Worm (Caenorhabditis elegans) whole organism, mixed stage, embryonic: Measurements from ENCODE around the gene nhr-164.

ENCODE experiments used
- ces-1 ChIP-seq: fragments of 150-350 bp; optimal IDR thresholded peaks from 2 replicates; lab custom pipeline; 2014; ENCODE audit warnings: missing biosample characterization, missing genetic modification reagents, missing genetic modification characterization
- cnd-1 ChIP-seq: fragments of 200-800 bp; sonication (Bioruptor generic); optimal IDR thresholded peaks from 2 replicates; lab custom pipeline; 2018; ENCODE audit warnings: mild to moderate bottlenecking, missing genetic modification characterization, missing compliant biosample characterization
- elt-1 ChIP-seq: sonication (generic microtip); optimal IDR thresholded peaks from 2 replicates; lab custom pipeline; 2017; ENCODE audit warnings: missing genetic modification characterization, mild to moderate bottlenecking, missing compliant biosample characterization, antibody characterized with exemption, moderate library complexity, borderline replicate concordance; ENCODE audit not compliant: insufficient read depth
- ham-2 ChIP-seq: fragments of 200-800 bp; sonication (Bioruptor generic); optimal IDR thresholded peaks from 2 replicates; lab custom pipeline; 2018; ENCODE audit warnings: mild to moderate bottlenecking, missing genetic modification characterization, missing compliant biosample characterization
- lin-13 ChIP-seq: fragments of 150-350 bp; optimal IDR thresholded peaks from 2 replicates; lab custom pipeline; 2014; ENCODE audit warnings: missing biosample characterization, missing genetic modification characterization
- lsy-2 ChIP-seq: fragments of 150-350 bp; optimal IDR thresholded peaks from 2 replicates; lab custom pipeline; 2014; ENCODE audit warnings: missing biosample characterization, missing genetic modification characterization
- mab-5 ChIP-seq: fragments of 150-350 bp; optimal IDR thresholded peaks from 2 replicates; lab custom pipeline; 2014; ENCODE audit warnings: missing biosample characterization, missing genetic modification characterization
- mep-1 ChIP-seq: fragments of 150-350 bp; optimal IDR thresholded peaks from 2 replicates; lab custom pipeline; 2017; ENCODE audit warnings: missing biosample characterization, missing genetic modification reagents, missing genetic modification characterization, inconsistent platforms
- nhr-2 ChIP-seq: fragments of 150-350 bp; optimal IDR thresholded peaks from 2 replicates; lab custom pipeline; 2014; ENCODE audit warnings: missing biosample characterization, missing genetic modification characterization
- nhr-28 ChIP-seq: fragments of 150-350 bp; optimal IDR thresholded peaks from 2 replicates; lab custom pipeline; 2014; ENCODE audit warnings: missing biosample characterization, missing genetic modification characterization
- sem-2 ChIP-seq: fragments of 200-800 bp; sonication (Bioruptor generic); optimal IDR thresholded peaks from 2 replicates; lab custom pipeline; 2018; ENCODE audit warnings: mild to moderate bottlenecking, missing genetic modification characterization, missing compliant biosample characterization
- unc-39 ChIP-seq: fragments of 150-350 bp; optimal IDR thresholded peaks from 2 replicates; lab custom pipeline; 2014; ENCODE audit warnings: missing biosample characterization, missing genetic modification characterization
- unc-62 ChIP-seq: fragments of 150-350 bp; optimal IDR thresholded peaks from 2 replicates; lab custom pipeline; 2014; ENCODE audit warnings: missing biosample characterization, missing genetic modification reagents, missing genetic modification characterization
- ztf-11 ChIP-seq: fragments of 150-350 bp; optimal IDR thresholded peaks from 2 replicates; lab custom pipeline; 2014; ENCODE audit warnings: missing biosample characterization, missing genetic modification characterization

ce11 chrV:15187083-15188057, 48.2 kb downstream of the nhr-164 start, which contains the start of the genes cyn-7 and bath-36:
- TF ChIP-seq nhr-2 (tag; lab: Kevin White, UChicago) (no peak), ztf-11 (no peak), lin-13 (tag; lab: Kevin White, UChicago) (peak; percentile 77), unc-39 (no peak), ham-2 (GFP tag; lab: Kevin White, UChicago) (no peak), elt-1 (no peak), unc-62 (GFP tag; lab: Kevin White, UChicago) (no peak), mep-1 (tag; lab: Kevin White, UChicago) (peak; percentile 56), ces-1 (peak; percentile 68), sem-2 (GFP tag; lab: Kevin White, UChicago) (no peak), nhr-28 (tag; lab: Kevin White, UChicago) (no peak), mab-5 (no peak), cnd-1 (tag; lab: Kevin White, UChicago) (no peak), lsy-2 (tag; lab: Kevin White, UChicago) (peak; percentile 54)
